Worm (Caenorhabditis elegans) whole organism, L1 larva: ENCODE data around the gene K11H3.5.

ENCODE experiments used
- C16A3.4 ChIP-seq: fragments of 150-350 bp; optimal IDR thresholded peaks from 2 replicates; lab custom pipeline; 2014; ENCODE audit warnings: missing biosample characterization, missing genetic modification characterization
- F16B12.6 ChIP-seq: fragments of 150-350 bp; optimal IDR thresholded peaks from 2 replicates; lab custom pipeline; 2014; ENCODE audit warnings: missing biosample characterization, missing genetic modification characterization
- Y116A8C.19 ChIP-seq: sonication (generic microtip); optimal IDR thresholded peaks from 2 replicates; lab custom pipeline; 2016; ENCODE audit warnings: missing compliant biosample characterization, missing genetic modification characterization, borderline replicate concordance
- aly-2 ChIP-seq: fragments of 150-350 bp; optimal IDR thresholded peaks from 2 replicates; lab custom pipeline; 2014; ENCODE audit warnings: missing biosample characterization, missing genetic modification characterization
- ama-1 ChIP-seq: fragments of 150-350 bp; optimal IDR thresholded peaks from 2 replicates; lab custom pipeline; 2014
- ceh-63 ChIP-seq: fragments of 200-800 bp; sonication (Bioruptor generic); optimal IDR thresholded peaks from 2 replicates; lab custom pipeline; 2018; ENCODE audit warnings: mild to moderate bottlenecking, missing genetic modification characterization, missing compliant biosample characterization
- ceh-8 ChIP-seq: fragments of 200-800 bp; sonication (Bioruptor generic); optimal IDR thresholded peaks from 2 replicates; lab custom pipeline; 2018; ENCODE audit warnings: mild to moderate bottlenecking, missing genetic modification characterization, moderate library complexity, missing compliant biosample characterization
- ceh-82 ChIP-seq, 3 experiments: fragments of 150-350 bp in 1 of 3; sonication (generic microtip) in 2 of 3; optimal IDR thresholded peaks; 2 replicates each; lab custom pipeline; 2014 to 2017; ENCODE audit warnings: missing biosample characterization in 3 of 3, missing genetic modification characterization in 3 of 3
- ceh-90 ChIP-seq: sonication (generic microtip); optimal IDR thresholded peaks from 2 replicates; lab custom pipeline; 2016; ENCODE audit warnings: missing genetic modification characterization, missing compliant biosample characterization
- dpl-1 ChIP-seq, 3 experiments: fragments of 150-350 bp in 2 of 3; sonication (generic microtip) in 1 of 3; optimal IDR thresholded peaks; 2 replicates each; lab custom pipeline; 2014 to 2017; ENCODE audit warnings: missing biosample characterization in 3 of 3, missing genetic modification characterization in 3 of 3, missing genetic modification reagents in 3 of 3
- egl-27 ChIP-seq, 2 experiments: fragments of 150-350 bp in 1 of 2; sonication (generic microtip); optimal IDR thresholded peaks; 3 replicates each; lab custom pipeline; 2017 to 2018; ENCODE audit warnings: missing biosample characterization in 2 of 2, missing genetic modification characterization in 2 of 2, missing genetic modification reagents in 2 of 2
- fkh-10 ChIP-seq: sonication (generic microtip); optimal IDR thresholded peaks from 2 replicates; lab custom pipeline; 2017; ENCODE audit warnings: missing biosample characterization, missing genetic modification reagents, missing genetic modification characterization
- fkh-8 ChIP-seq: sonication (generic microtip); optimal IDR thresholded peaks from 2 replicates; lab custom pipeline; 2016; ENCODE audit warnings: mild to moderate bottlenecking, missing genetic modification characterization, missing compliant biosample characterization
- hlh-17 ChIP-seq: fragments of 200-800 bp; sonication (Bioruptor generic); optimal IDR thresholded peaks from 2 replicates; lab custom pipeline; 2018; ENCODE audit warnings: missing genetic modification characterization, mild to moderate bottlenecking, missing compliant biosample characterization, moderate library complexity, borderline replicate concordance
- hpl-2 ChIP-seq: fragments of 150-350 bp; optimal IDR thresholded peaks from 2 replicates; lab custom pipeline; 2014; ENCODE audit warnings: missing biosample characterization, missing genetic modification reagents, missing genetic modification characterization
- lin-35 ChIP-seq, 2 experiments: fragments of 150-350 bp; optimal IDR thresholded peaks; 2 replicates each; lab custom pipeline; 2014; ENCODE audit warnings: missing biosample characterization in 2 of 2, missing genetic modification characterization in 2 of 2, missing genetic modification reagents in 2 of 2
- lir-3 ChIP-seq: sonication (generic microtip); optimal IDR thresholded peaks from 2 replicates; lab custom pipeline; 2016; ENCODE audit warnings: mild to moderate bottlenecking, missing genetic modification characterization, moderate library complexity, missing compliant biosample characterization; ENCODE audit not compliant: poor library complexity
- mab-9 ChIP-seq: fragments of 200-800 bp; sonication (Bioruptor generic); IDR thresholded peaks from 2 replicates; pipeline ENCODE4 v1.3.6; 2022; ENCODE audit warnings: missing genetic modification reagents, missing genetic modification characterization, missing compliant biosample characterization
- mdl-1 ChIP-seq, 2 experiments: fragments of 150-350 bp; optimal IDR thresholded peaks; 2 replicates each; lab custom pipeline; 2014 to 2017; ENCODE audit warnings: missing biosample characterization in 2 of 2, missing genetic modification characterization in 2 of 2, inconsistent platforms in 1 of 2
- nhr-11 ChIP-seq: fragments of 150-350 bp; optimal IDR thresholded peaks from 2 replicates; lab custom pipeline; 2014; ENCODE audit warnings: missing biosample characterization, missing genetic modification characterization
- nhr-12 ChIP-seq: sonication (generic microtip); optimal IDR thresholded peaks from 2 replicates; lab custom pipeline; 2017; ENCODE audit warnings: missing biosample characterization, missing genetic modification characterization
- nhr-20 ChIP-seq: sonication (generic microtip); optimal IDR thresholded peaks from 2 replicates; lab custom pipeline; 2016; ENCODE audit warnings: mild to moderate bottlenecking, missing genetic modification characterization, missing compliant biosample characterization
- nhr-237 ChIP-seq: fragments of 150-350 bp; optimal IDR thresholded peaks from 2 replicates; lab custom pipeline; 2014; ENCODE audit warnings: missing biosample characterization, missing genetic modification characterization
- nhr-28 ChIP-seq: fragments of 150-350 bp; optimal IDR thresholded peaks from 2 replicates; lab custom pipeline; 2014; ENCODE audit warnings: missing biosample characterization, missing genetic modification characterization
- nhr-47 ChIP-seq: sonication (generic microtip); optimal IDR thresholded peaks from 2 replicates; lab custom pipeline; 2016; ENCODE audit warnings: mild to moderate bottlenecking, missing genetic modification characterization, moderate library complexity, missing compliant biosample characterization
- nhr-71 ChIP-seq: sonication (generic microtip); optimal IDR thresholded peaks from 2 replicates; lab custom pipeline; 2016; ENCODE audit warnings: mild to moderate bottlenecking, missing genetic modification characterization, moderate library complexity, missing compliant biosample characterization
- nhr-85 ChIP-seq: sonication (generic microtip); peaks from one replicate; lab custom pipeline; 2016; ENCODE audit warnings: missing genetic modification characterization, inconsistent platforms, missing compliant biosample characterization
- snpc-4 ChIP-seq: fragments of 150-350 bp; optimal IDR thresholded peaks from 2 replicates; lab custom pipeline; 2014; ENCODE audit warnings: missing biosample characterization, missing genetic modification characterization
- snu-23 ChIP-seq: sonication (generic microtip); optimal IDR thresholded peaks from 2 replicates; lab custom pipeline; 2016; ENCODE audit warnings: missing genetic modification characterization, missing compliant biosample characterization
- sox-4 ChIP-seq: sonication (generic microtip); optimal IDR thresholded peaks from 2 replicates; lab custom pipeline; 2016; ENCODE audit warnings: missing genetic modification characterization, missing compliant biosample characterization
- sptf-1 ChIP-seq: fragments of 150-350 bp; optimal IDR thresholded peaks from 2 replicates; lab custom pipeline; 2014; ENCODE audit warnings: missing biosample characterization, missing genetic modification characterization
- tbx-2 ChIP-seq: sonication (generic microtip); optimal IDR thresholded peaks from 2 replicates; lab custom pipeline; 2016; ENCODE audit warnings: missing genetic modification characterization, missing compliant biosample characterization
- unc-130 ChIP-seq: fragments of 150-350 bp; optimal IDR thresholded peaks from 2 replicates; lab custom pipeline; 2017; ENCODE audit warnings: missing biosample characterization, missing genetic modification characterization, inconsistent platforms
- unc-86 ChIP-seq: sonication (generic microtip); optimal IDR thresholded peaks from 2 replicates; lab custom pipeline; 2016; ENCODE audit warnings: missing genetic modification characterization, missing compliant biosample characterization
- vab-15 ChIP-seq: sonication (generic microtip); optimal IDR thresholded peaks from 2 replicates; lab custom pipeline; 2017; ENCODE audit warnings: missing genotype, mild to moderate bottlenecking, missing genetic modification characterization, missing compliant biosample characterization
- xbp-1 ChIP-seq: sonication (generic microtip); optimal IDR thresholded peaks from 2 replicates; lab custom pipeline; 2016; ENCODE audit warnings: missing genetic modification characterization, missing compliant biosample characterization
- ztf-11 ChIP-seq, 2 experiments: sonication (generic microtip); optimal IDR thresholded peaks; 2 replicates each; lab custom pipeline; 2016 to 2017; ENCODE audit warnings: missing genetic modification characterization in 2 of 2, missing biosample characterization in 1 of 2, missing compliant biosample characterization in 1 of 2
- ztf-4 ChIP-seq: fragments of 150-350 bp; optimal IDR thresholded peaks from 2 replicates; lab custom pipeline; 2014; ENCODE audit warnings: missing biosample characterization, missing genetic modification characterization

Gene K11H3.5

ce11 chrIII:9871032-9871431 is 27.5 kb downstream of the K11H3.5 start, which contains the start of gene ZK757.1:
TSS of gene ZK757.1 (minus strand) at chrIII:9871132.
- TF ChIP-seq mab-9 (GFP tag; lab: Robert Waterston, UW) (no peak), dpl-1 (GFP tag; optimal IDR thresholded peaks at IDR 0.05; lab: Kevin White, UChicago) (no peak), nhr-237 (no peak), snu-23 (no peak), nhr-47 (tag; lab: Kevin White, UChicago) (no peak), nhr-71 (tag; lab: Kevin White, UChicago) (no peak), unc-86 (tag; lab: Kevin White, UChicago) (no peak), snpc-4 (tag; lab: Kevin White, UChicago) (no peak), nhr-85 (tag; lab: Kevin White, UChicago) (no peak), hlh-17 (GFP tag; lab: Kevin White, UChicago) (no peak), ztf-11 (tag; optimal IDR thresholded peaks at IDR 0.05; lab: Kevin White, UChicago) (no peak), ceh-90 (tag; lab: Kevin White, UChicago) (no peak), egl-27 (tag; optimal IDR thresholded peaks at IDR 0.05; lab: Kevin White, UChicago) (no peak), ceh-8 (GFP tag; lab: Kevin White, UChicago) (no peak), mdl-1 (tag; optimal IDR thresholded peaks at IDR 0.05; lab: Kevin White, UChicago) (no peak), sptf-1 (no peak)

ce11 chrIII:9874515-9874914 is 30.9 kb downstream of the K11H3.5 start:
- TF ChIP-seq nhr-12: no peak
- no peak for TF ChIP-seq fkh-8 (tag; lab: Kevin White, UChicago)
- TF ChIP-seq hpl-2 (GFP tag; lab: Kevin White, UChicago): no peak
- no peak for TF ChIP-seq nhr-71 (tag; lab: Kevin White, UChicago)
- no peak for TF ChIP-seq nhr-28 (tag; lab: Kevin White, UChicago)
- TF ChIP-seq lir-3 (tag; lab: Kevin White, UChicago): no peak

- TF ChIP-seq ama-1 (lab: Kevin White, UChicago): no peak
- TF ChIP-seq nhr-20 (tag; lab: Kevin White, UChicago): no peak
- no peak for TF ChIP-seq sox-4 (tag; lab: Kevin White, UChicago)
- TF ChIP-seq ztf-4 (tag; lab: Kevin White, UChicago): no peak
- TF ChIP-seq dpl-1 (GFP tag; optimal IDR thresholded peaks at IDR 0.05; lab: Kevin White, UChicago): no peak
- no peak for TF ChIP-seq fkh-10 (GFP tag; lab: Kevin White, UChicago)
- TF ChIP-seq tbx-2 (tag; lab: Kevin White, UChicago): no peak
These were observed 33.4 kb downstream of the K11H3.5 start, which contains the start of gene ZK757.10 for ce11 chrIII:9876951-9877350. TSS of gene ZK757.10 (plus strand) at chrIII:9877251.

ce11 chrIII:9878828-9879227 is 35.3 kb downstream of the K11H3.5 start, which contains the start of gene ZK757.2:
TSS of gene ZK757.2 (minus strand) at chrIII:9878928.
- TF ChIP-seq Y116A8C.19 (tag; lab: Kevin White, UChicago) (no peak), aly-2 (tag; lab: Kevin White, UChicago) (no peak), ceh-82 (tag; optimal IDR thresholded peaks at IDR 0.05; lab: Kevin White, UChicago) (no peak), vab-15 (no peak), xbp-1 (no peak), unc-130 (tag; lab: Kevin White, UChicago) (no peak), nhr-85 (tag; lab: Kevin White, UChicago) (no peak), hpl-2 (GFP tag; lab: Kevin White, UChicago) (no peak), fkh-10 (GFP tag; lab: Kevin White, UChicago) (no peak), F16B12.6 (no peak), ceh-90 (tag; lab: Kevin White, UChicago) (no peak), ceh-63 (GFP tag; lab: Kevin White, UChicago) (no peak), C16A3.4 (tag; lab: Kevin White, UChicago) (no peak), ceh-8 (GFP tag; lab: Kevin White, UChicago) (no peak), nhr-11 (tag; lab: Kevin White, UChicago) (no peak), lin-35 (GFP tag; optimal IDR thresholded peaks at IDR 0.05; lab: Kevin White, UChicago) (no peak)
